Worm (Caenorhabditis elegans): ENCODE results near the gene glrx-22.

ce11 chrIV:8182566-8182965, 18.5 kb downstream of the glrx-22 start:
- TF ChIP-seq pqm-1 (tag; optimal IDR thresholded peaks at IDR 0.05) (no peak), dve-1 (tag; optimal IDR thresholded peaks at IDR 0.05; ENCODE audit: insufficient read depth) (no peak), nhr-237 (tag; optimal IDR thresholded peaks at IDR 0.05) (no peak), egl-27 (tag; optimal IDR thresholded peaks at IDR 0.05) (no peak), nhr-10 (tag; optimal IDR thresholded peaks at IDR 0.05) (no peak), ceh-20 (GFP tag; IDR thresholded peaks at IDR 0.05) (no peak), ceh-32 (tag; optimal IDR thresholded peaks at IDR 0.05; ENCODE audit: poor library complexity) (no peak)
